Worm (Caenorhabditis elegans) whole organism, L2 larva: Measurements from ENCODE around the gene pqn-79.
"Not testable (repeated sequence)": the region's sequence is repeated elsewhere in the genome, so short reads cannot be mapped to it uniquely, and the experiment has no call there.

Source experiments
- C34F6.9 ChIP-seq: fragments of 150-350 bp; optimal IDR thresholded peaks from 2 replicates; lab custom pipeline; 2014; ENCODE audit warnings: missing biosample characterization, missing genetic modification characterization
- F13H6.1 ChIP-seq: sonication (generic microtip); optimal IDR thresholded peaks from 2 replicates; lab custom pipeline; 2016; ENCODE audit warnings: missing genetic modification characterization, missing compliant biosample characterization
- R02D3.7 ChIP-seq: fragments of 150-350 bp; optimal IDR thresholded peaks from 2 replicates; lab custom pipeline; 2014; ENCODE audit warnings: missing biosample characterization, missing genetic modification characterization
- ZK546.5 ChIP-seq: sonication (generic microtip); optimal IDR thresholded peaks from 2 replicates; lab custom pipeline; 2017; ENCODE audit warnings: missing biosample characterization, missing genetic modification characterization
- ama-1 ChIP-seq: fragments of 150-350 bp; optimal IDR thresholded peaks from 2 replicates; lab custom pipeline; 2018; ENCODE audit warnings: inconsistent platforms
- ceh-16 ChIP-seq: fragments of 150-350 bp; optimal IDR thresholded peaks from 2 replicates; lab custom pipeline; 2014; ENCODE audit warnings: missing biosample characterization, missing genetic modification characterization
- ceh-82 ChIP-seq: fragments of 150-350 bp; optimal IDR thresholded peaks from 2 replicates; lab custom pipeline; 2014; ENCODE audit warnings: missing biosample characterization, missing genetic modification characterization
- crh-2 ChIP-seq: sonication (generic microtip); optimal IDR thresholded peaks from 2 replicates; lab custom pipeline; 2017; ENCODE audit warnings: missing biosample characterization, missing genetic modification characterization
- egl-27 ChIP-seq: sonication (generic microtip); optimal IDR thresholded peaks from 3 replicates; lab custom pipeline; 2017; ENCODE audit warnings: missing biosample characterization, missing genetic modification reagents, missing genetic modification characterization
- elt-1 ChIP-seq: fragments of 150-350 bp; optimal IDR thresholded peaks from 2 replicates; lab custom pipeline; 2014; ENCODE audit warnings: missing biosample characterization, missing genetic modification characterization
- elt-3 ChIP-seq: sonication (generic microtip); optimal IDR thresholded peaks from 2 replicates; lab custom pipeline; 2017; ENCODE audit warnings: missing biosample characterization, missing genetic modification characterization
- fos-1 ChIP-seq: fragments of 150-350 bp; optimal IDR thresholded peaks from 2 replicates; lab custom pipeline; 2014; ENCODE audit warnings: missing biosample characterization, missing genetic modification characterization
- gmeb-1 ChIP-seq: fragments of 150-350 bp; optimal IDR thresholded peaks from 2 replicates; lab custom pipeline; 2014; ENCODE audit warnings: missing biosample characterization, missing genetic modification characterization
- lin-11 ChIP-seq: fragments of 150-350 bp; sonication (generic microtip); optimal IDR thresholded peaks from 2 replicates; lab custom pipeline; 2014; ENCODE audit warnings: missing biosample characterization, missing genetic modification characterization, inconsistent platforms, mixed read lengths
- lin-39 ChIP-seq: fragments of 150-350 bp; optimal IDR thresholded peaks from 2 replicates; lab custom pipeline; 2014; ENCODE audit warnings: missing biosample characterization, missing genetic modification reagents, missing genetic modification characterization
- lsy-2 ChIP-seq, 2 experiments: fragments of 150-350 bp in 1 of 2; sonication (generic microtip) in 1 of 2; optimal IDR thresholded peaks; 2 replicates each; lab custom pipeline; 2014 to 2017; ENCODE audit warnings: missing biosample characterization in 2 of 2, missing genetic modification characterization in 2 of 2
- nhr-10 ChIP-seq: sonication (generic microtip); optimal IDR thresholded peaks from 2 replicates; lab custom pipeline; 2017; ENCODE audit warnings: missing biosample characterization, missing genetic modification characterization
- nhr-11 ChIP-seq: fragments of 150-350 bp; optimal IDR thresholded peaks from 2 replicates; lab custom pipeline; 2014; ENCODE audit warnings: missing biosample characterization, missing genetic modification characterization
- nhr-12 ChIP-seq: fragments of 150-350 bp; optimal IDR thresholded peaks from 2 replicates; lab custom pipeline; 2014; ENCODE audit warnings: missing biosample characterization, missing genetic modification characterization
- nhr-129 ChIP-seq: fragments of 150-350 bp; optimal IDR thresholded peaks from 2 replicates; lab custom pipeline; 2014; ENCODE audit warnings: missing biosample characterization, missing genetic modification characterization
- nhr-21 ChIP-seq: fragments of 150-350 bp; optimal IDR thresholded peaks from 2 replicates; lab custom pipeline; 2014; ENCODE audit warnings: missing biosample characterization, missing genetic modification characterization
- nhr-23 ChIP-seq: fragments of 150-350 bp; optimal IDR thresholded peaks from 2 replicates; lab custom pipeline; 2014; ENCODE audit warnings: missing biosample characterization, missing genetic modification reagents, missing genetic modification characterization
- nhr-237 ChIP-seq: fragments of 150-350 bp; optimal IDR thresholded peaks from 2 replicates; lab custom pipeline; 2014; ENCODE audit warnings: missing biosample characterization, missing genetic modification characterization
- nhr-77 ChIP-seq: fragments of 150-350 bp; optimal IDR thresholded peaks from 2 replicates; lab custom pipeline; 2014; ENCODE audit warnings: missing biosample characterization, missing genetic modification characterization
- peb-1 ChIP-seq: fragments of 150-350 bp; optimal IDR thresholded peaks from 2 replicates; lab custom pipeline; 2014; ENCODE audit warnings: missing biosample characterization, missing genetic modification characterization
- sem-4 ChIP-seq: fragments of 150-350 bp; optimal IDR thresholded peaks from 2 replicates; lab custom pipeline; 2014; ENCODE audit warnings: missing biosample characterization, missing genetic modification reagents, missing genetic modification characterization
- skn-1 ChIP-seq: sonication (generic microtip); optimal IDR thresholded peaks from 2 replicates; lab custom pipeline; 2017; ENCODE audit warnings: missing biosample characterization, missing genetic modification characterization
- sma-3 ChIP-seq: sonication (generic microtip); optimal IDR thresholded peaks from 2 replicates; lab custom pipeline; 2016; ENCODE audit warnings: missing genetic modification reagents, missing genetic modification characterization, missing compliant biosample characterization
- snpc-4 ChIP-seq: fragments of 150-350 bp; optimal IDR thresholded peaks from 2 replicates; lab custom pipeline; 2014; ENCODE audit warnings: missing biosample characterization, missing genetic modification characterization
- unc-39 ChIP-seq: fragments of 150-350 bp; optimal IDR thresholded peaks from 2 replicates; lab custom pipeline; 2014; ENCODE audit warnings: missing biosample characterization, missing genetic modification characterization
- unc-55 ChIP-seq: fragments of 150-350 bp; sonication (generic microtip); optimal IDR thresholded peaks from 3 replicates; lab custom pipeline; 2014; ENCODE audit warnings: missing biosample characterization, missing genetic modification reagents, missing genetic modification characterization
- unc-62 ChIP-seq: fragments of 150-350 bp; optimal IDR thresholded peaks from 2 replicates; lab custom pipeline; 2014; ENCODE audit warnings: missing biosample characterization, missing genetic modification reagents, missing genetic modification characterization
- zag-1 ChIP-seq: fragments of 150-350 bp; optimal IDR thresholded peaks from 2 replicates; lab custom pipeline; 2014; ENCODE audit warnings: missing biosample characterization, missing genetic modification characterization
- ztf-1 ChIP-seq: fragments of 200-800 bp; sonication (Bioruptor generic); conservative IDR thresholded peaks from 2 replicates; pipeline ENCODE4 v1.3.6; 2022; ENCODE audit warnings: missing genetic modification characterization, missing compliant biosample characterization
- ztf-4 ChIP-seq: fragments of 150-350 bp; optimal IDR thresholded peaks from 2 replicates; lab custom pipeline; 2014; ENCODE audit warnings: missing biosample characterization, missing genetic modification characterization

pqn-79 gene

DNA sequence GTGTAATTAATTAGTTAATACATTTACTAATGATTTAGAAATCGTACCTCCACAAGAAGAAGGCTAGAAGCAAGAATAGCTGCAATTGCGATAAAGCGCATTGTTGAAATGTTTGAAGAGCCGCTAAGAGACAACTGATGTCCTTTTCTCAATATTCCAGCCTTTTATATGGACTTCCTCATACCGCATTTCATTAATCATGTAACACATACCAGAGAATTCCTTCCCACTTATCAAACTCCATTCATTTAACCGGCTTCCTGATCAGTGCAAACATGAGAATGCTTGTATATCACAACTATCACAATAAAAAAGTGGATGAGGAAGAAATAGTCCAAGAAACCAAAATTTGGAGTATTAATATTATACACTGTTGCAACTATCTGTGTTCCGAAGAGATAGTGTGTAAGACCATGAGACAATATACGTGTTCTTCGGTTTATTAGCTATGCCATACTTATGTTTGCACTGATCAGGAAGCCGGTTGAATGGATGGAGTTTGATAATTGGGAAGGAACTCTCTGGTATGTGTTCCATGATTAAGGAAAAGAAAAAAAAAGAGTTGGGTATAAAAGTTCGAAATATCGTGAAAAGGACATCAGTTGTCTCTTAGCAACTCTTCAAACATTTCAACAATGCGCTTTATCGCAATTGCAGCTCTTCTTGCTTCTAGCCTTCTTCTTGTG is at the start of gene pqn-79, which contains the start of gene pqn-78:
Gene pqn-79, plus strand, starts transcription at position 636 of the 686 bp plus-strand sequence.
Gene pqn-78, minus strand, starts transcription at position 101 of the 686 bp plus-strand sequence.
- not testable (repeated sequence) for TF ChIP-seq nhr-10 (tag; lab: Kevin White, UChicago); ztf-4 (tag; lab: Kevin White, UChicago); sem-4
- TF ChIP-seq, all 48 proteins: peak for 0; not testable (repeated sequence) for 48

ce11 chrIV:15554771-15555170 is 40.6 kb upstream of the pqn-79 start:
- TF ChIP-seq C34F6.9 (tag; lab: Kevin White, UChicago) (no peak), fos-1 (tag; lab: Kevin White, UChicago) (no peak), skn-1 (no peak), ceh-16 (tag; lab: Kevin White, UChicago) (no peak), R02D3.7 (no peak), nhr-11 (tag; lab: Kevin White, UChicago) (no peak), lin-39 (tag; lab: Kevin White, UChicago) (no peak)

- TF ChIP-seq F13H6.1 (tag; lab: Kevin White, UChicago) (no peak), egl-27 (no peak), crh-2 (tag; lab: Kevin White, UChicago) (no peak), unc-39 (tag; lab: Kevin White, UChicago) (no peak), fos-1 (tag; lab: Kevin White, UChicago) (peak; percentile 72), gmeb-1 (tag; lab: Kevin White, UChicago) (peak; percentile 5), ama-1 (lab: Kevin White, UChicago) (no peak), lin-11 (tag; lab: Kevin White, UChicago) (no peak), elt-3 (tag; lab: Kevin White, UChicago) (no peak), skn-1 (no peak), nhr-23 (tag; lab: Kevin White, UChicago) (no peak), C34F6.9 (tag; lab: Kevin White, UChicago) (no peak), sem-4 (no peak), snpc-4 (tag; lab: Kevin White, UChicago) (no peak), lsy-2 (tag; optimal IDR thresholded peaks at IDR 0.05; lab: Kevin White, UChicago) (peak in 1 of 2 experiments; percentile 1), sma-3 (GFP tag; lab: Kevin White, UChicago) (no peak), nhr-77 (tag; lab: Kevin White, UChicago) (no peak), nhr-129 (tag; lab: Kevin White, UChicago) (no peak), elt-1 (tag; lab: Kevin White, UChicago) (no peak), lin-39 (tag; lab: Kevin White, UChicago) (no peak), ztf-4 (tag; lab: Kevin White, UChicago) (no peak), unc-55 (GFP tag; lab: Kevin White, UChicago) (no peak), zag-1 (tag; lab: Kevin White, UChicago) (no peak)
These were observed 36.3 kb upstream of the pqn-79 start for ce11 chrIV:15559065-15559464.

DNA sequence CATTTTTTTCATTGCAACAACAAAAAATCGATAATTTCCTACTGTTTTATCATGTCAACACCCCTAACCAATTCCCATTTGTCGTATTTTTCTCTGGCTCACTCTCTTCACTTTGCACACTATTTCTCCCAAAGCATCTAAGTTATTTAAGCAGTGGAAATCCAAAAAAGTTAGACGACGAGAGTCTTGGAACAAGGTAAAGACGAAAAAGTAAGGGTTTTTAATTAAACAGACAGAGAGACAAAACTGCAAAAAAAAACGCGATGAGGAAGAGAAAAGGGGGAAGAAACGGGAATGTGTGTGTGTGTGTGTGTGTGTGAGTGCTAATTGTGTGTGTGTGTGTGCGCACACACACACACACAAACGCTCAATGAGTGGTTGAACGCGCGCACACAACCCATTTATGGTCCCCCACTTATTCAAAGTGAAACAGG is 34.1 kb upstream of the pqn-79 start:
- no peak for TF ChIP-seq unc-62 (GFP tag; lab: Kevin White, UChicago)
- no peak for TF ChIP-seq gmeb-1 (tag; lab: Kevin White, UChicago)
- peak; percentile 71 for TF ChIP-seq C34F6.9 (tag; lab: Kevin White, UChicago)
- TF ChIP-seq sem-4, result peak; percentile 66
- TF ChIP-seq egl-27, result peak; percentile 25
- TF ChIP-seq nhr-77 (tag; lab: Kevin White, UChicago), result no peak
- TF ChIP-seq lsy-2 (tag; optimal IDR thresholded peaks at IDR 0.05; lab: Kevin White, UChicago), result peak; percentile 45 to 85
- TF ChIP-seq nhr-129 (tag; lab: Kevin White, UChicago), result peak; percentile 76
- TF ChIP-seq nhr-21 (tag; lab: Kevin White, UChicago), result no peak
- TF ChIP-seq crh-2 (tag; lab: Kevin White, UChicago), result peak; percentile 39
- TF ChIP-seq F13H6.1 (tag; lab: Kevin White, UChicago), result peak; percentile 41
- TF ChIP-seq elt-1 (tag; lab: Kevin White, UChicago), result no peak
- peak; percentile 97 for TF ChIP-seq unc-55 (GFP tag; lab: Kevin White, UChicago)
- no peak for TF ChIP-seq nhr-11 (tag; lab: Kevin White, UChicago)
- TF ChIP-seq zag-1 (tag; lab: Kevin White, UChicago), result peak; percentile 68
- no peak for TF ChIP-seq skn-1

DNA sequence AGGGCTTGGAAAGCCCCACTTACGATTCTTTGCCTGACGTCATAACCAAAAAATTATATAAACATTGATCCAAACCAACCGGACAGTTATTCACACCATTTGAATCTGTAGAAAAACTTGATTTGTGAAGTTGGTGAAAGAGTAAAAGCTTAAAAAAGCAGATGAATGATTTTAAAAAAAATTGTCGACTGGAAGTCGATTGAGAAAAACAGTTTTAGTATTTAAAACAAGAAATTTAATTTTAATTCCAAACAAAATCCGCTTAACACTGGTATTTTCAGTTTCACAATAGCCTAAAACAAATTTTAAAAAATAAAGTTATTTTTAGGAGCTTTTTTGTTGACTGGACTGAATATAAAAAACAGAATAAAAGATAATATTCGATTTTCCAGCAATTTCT is 31.0 kb upstream of the pqn-79 start, which contains the start of gene Y105C5A.1:
Gene Y105C5A.1, minus strand, starts transcription at position 101 of the 400 bp plus-strand sequence.
- TF ChIP-seq nhr-12 (tag; lab: Kevin White, UChicago), result no peak
- TF ChIP-seq ztf-4 (tag; lab: Kevin White, UChicago), result no peak
- no peak for TF ChIP-seq sma-3 (GFP tag; lab: Kevin White, UChicago)
- no peak for TF ChIP-seq nhr-11 (tag; lab: Kevin White, UChicago)
- TF ChIP-seq peb-1, result no peak
- TF ChIP-seq nhr-237, result no peak
- TF ChIP-seq ztf-1 (GFP tag; lab: Robert Waterston, UW), result no peak
- TF ChIP-seq nhr-77 (tag; lab: Kevin White, UChicago), result no peak
- TF ChIP-seq nhr-129 (tag; lab: Kevin White, UChicago), result no peak
- TF ChIP-seq ZK546.5 (tag; lab: Kevin White, UChicago), result no peak
- no peak for TF ChIP-seq R02D3.7
- TF ChIP-seq C34F6.9 (tag; lab: Kevin White, UChicago), result no peak
- TF ChIP-seq ceh-82 (tag; lab: Kevin White, UChicago), result no peak
- TF ChIP-seq unc-39 (tag; lab: Kevin White, UChicago), result no peak
- TF ChIP-seq snpc-4 (tag; lab: Kevin White, UChicago), result no peak
- TF ChIP-seq elt-1 (tag; lab: Kevin White, UChicago), result no peak
- TF ChIP-seq fos-1 (tag; lab: Kevin White, UChicago), result no peak
- no peak for TF ChIP-seq nhr-23 (tag; lab: Kevin White, UChicago)
- TF ChIP-seq unc-55 (GFP tag; lab: Kevin White, UChicago), result no peak
